Fruit fly (Drosophila melanogaster) whole organism, embryonic: ENCODE data around the gene CG13675.

ENCODE experiments used
- BEAF-32 ChIP-seq: fragments of 200-800 bp; sonication (Bioruptor generic); optimal IDR thresholded peaks from 3 replicates; lab custom pipeline; 2017; ENCODE audit warnings: missing biosample characterization, missing genetic modification characterization, mild to moderate bottlenecking, moderate library complexity, missing genetic modification reagents
- CG10462 ChIP-seq: fragments of 200-800 bp; sonication (Bioruptor generic); optimal IDR thresholded peaks from 2 replicates; lab custom pipeline; 2016; ENCODE audit warnings: missing biosample characterization, missing genetic modification characterization
- CG12659 ChIP-seq: fragments of 200-800 bp; sonication (Bioruptor generic); optimal IDR thresholded peaks from 3 replicates; lab custom pipeline; 2017; ENCODE audit warnings: mild to moderate bottlenecking, missing biosample characterization, missing genetic modification reagents, missing genetic modification characterization
- CG13775 ChIP-seq: fragments of 200-800 bp; sonication (Bioruptor generic); optimal IDR thresholded peaks from 3 replicates; lab custom pipeline; 2017; ENCODE audit warnings: missing biosample characterization, mild to moderate bottlenecking, missing genetic modification characterization
- CG14050 ChIP-seq: fragments of 200-800 bp; sonication (Bioruptor generic); IDR thresholded peaks from 3 replicates; pipeline ENCODE4 v1.3.6; 2022; ENCODE audit warnings: missing biosample characterization, missing genetic modification characterization
- CG15011 ChIP-seq: fragments of 200-800 bp; sonication (Bioruptor generic); optimal IDR thresholded peaks from 3 replicates; lab custom pipeline; 2018; ENCODE audit warnings: missing biosample characterization, mild to moderate bottlenecking, missing genetic modification characterization
- CG15601 ChIP-seq: fragments of 200-800 bp; sonication (Bioruptor generic); optimal IDR thresholded peaks from 3 replicates; lab custom pipeline; 2019; ENCODE audit warnings: missing biosample characterization, mild to moderate bottlenecking, missing genetic modification characterization, moderate library complexity
- CG1603 ChIP-seq: fragments of 200-800 bp; sonication (Bioruptor generic); optimal IDR thresholded peaks from 2 replicates; lab custom pipeline; 2019; ENCODE audit warnings: missing biosample characterization, mild to moderate bottlenecking, missing genetic modification characterization, moderate library complexity
- CG2116 ChIP-seq: fragments of 200-800 bp; sonication (Bioruptor generic); optimal IDR thresholded peaks from 3 replicates; lab custom pipeline; 2018; ENCODE audit warnings: missing biosample characterization, mild to moderate bottlenecking, missing genetic modification characterization
- CG31388 ChIP-seq: fragments of 200-800 bp; sonication (Bioruptor generic); optimal IDR thresholded peaks from 2 replicates; lab custom pipeline; 2016; ENCODE audit warnings: missing biosample characterization, missing genetic modification characterization
- CG32772 ChIP-seq: fragments of 200-800 bp; sonication (Bioruptor generic); IDR thresholded peaks from 2 replicates; pipeline ENCODE4 v1.3.6; 2022; ENCODE audit warnings: missing biosample characterization, missing genetic modification characterization
- CG34224 ChIP-seq: fragments of 200-800 bp; sonication (Bioruptor generic); IDR thresholded peaks from 3 replicates; pipeline ENCODE4 v1.3.6; 2022; ENCODE audit warnings: missing biosample characterization, missing genetic modification characterization; ENCODE audit not compliant: partially characterized antibody
- CG4617 ChIP-seq: fragments of 200-800 bp; sonication (Bioruptor generic); optimal IDR thresholded peaks from 3 replicates; lab custom pipeline; 2016; ENCODE audit warnings: missing biosample characterization, missing genetic modification characterization, borderline replicate concordance
- CG4820 ChIP-seq: fragments of 200-800 bp; sonication (Bioruptor generic); optimal IDR thresholded peaks from 3 replicates; lab custom pipeline; 2016; ENCODE audit warnings: missing biosample characterization, missing genetic modification characterization
- CG5180 ChIP-seq: fragments of 200-800 bp; sonication (Bioruptor generic); optimal IDR thresholded peaks from 3 replicates; lab custom pipeline; 2017; ENCODE audit warnings: missing biosample characterization, missing genetic modification characterization, mild to moderate bottlenecking, moderate library complexity, missing genetic modification reagents
- CG5245 ChIP-seq: fragments of 200-800 bp; sonication (Bioruptor generic); optimal IDR thresholded peaks from 3 replicates; lab custom pipeline; 2016; ENCODE audit warnings: missing biosample characterization, missing genetic modification characterization
- CG7786 ChIP-seq: fragments of 200-800 bp; sonication (Bioruptor generic); optimal IDR thresholded peaks from 2 replicates; lab custom pipeline; 2016; ENCODE audit warnings: missing biosample characterization, missing genetic modification characterization
- CrebB ChIP-seq: fragments of 200-800 bp; sonication (Bioruptor generic); optimal IDR thresholded peaks from 3 replicates; lab custom pipeline; 2018; ENCODE audit warnings: missing biosample characterization, mild to moderate bottlenecking, missing genetic modification characterization
- Dref ChIP-seq: fragments of 200-800 bp; sonication (Bioruptor generic); IDR thresholded peaks from 2 replicates; pipeline ENCODE4 v1.3.6; 2022; ENCODE audit warnings: missing biosample characterization, missing genetic modification characterization
- Fer1 ChIP-seq: fragments of 200-800 bp; sonication (Bioruptor generic); optimal IDR thresholded peaks from 2 replicates; lab custom pipeline; 2017; ENCODE audit warnings: missing biosample characterization, mild to moderate bottlenecking, missing genetic modification characterization
- Hmr ChIP-seq: fragments of 200-800 bp; sonication (Bioruptor generic); optimal IDR thresholded peaks from 3 replicates; lab custom pipeline; 2017; ENCODE audit warnings: mild to moderate bottlenecking, missing biosample characterization, missing genetic modification reagents, missing genetic modification characterization
- Mad ChIP-seq: fragments of 200-800 bp; sonication (Bioruptor generic); optimal IDR thresholded peaks from 2 replicates; lab custom pipeline; 2016; ENCODE audit warnings: missing biosample characterization, missing genetic modification characterization
- Med ChIP-seq: fragments of 200-800 bp; sonication (Bioruptor generic); peaks from one replicate; lab custom pipeline; 2016; ENCODE audit warnings: missing biosample characterization, missing genetic modification characterization, mild to moderate bottlenecking, inconsistent platforms, moderate library complexity
- Mes4 ChIP-seq: fragments of 200-800 bp; sonication (Bioruptor generic); optimal IDR thresholded peaks from 2 replicates; lab custom pipeline; 2016; ENCODE audit warnings: missing biosample characterization, missing genetic modification characterization
- Optix ChIP-seq: fragments of 200-800 bp; sonication (Bioruptor generic); IDR thresholded peaks from 3 replicates; pipeline ENCODE4 v1.3.6; 2022; ENCODE audit warnings: missing biosample characterization, missing genetic modification characterization
- Sry-β ChIP-seq: fragments of 200-800 bp; sonication (Bioruptor generic); optimal IDR thresholded peaks from 2 replicates; lab custom pipeline; 2018; ENCODE audit warnings: missing biosample characterization, mild to moderate bottlenecking, missing genetic modification characterization, moderate library complexity
- Stat92E ChIP-seq, 3 experiments: fragments of >200 bp in 2 of 3; fragments of 200-800 bp in 1 of 3; sonication (Bioruptor generic) in 1 of 3; optimal IDR thresholded peaks; 2 replicates each; lab custom pipeline; 2017 to 2019; ENCODE audit warnings: missing biosample characterization in 3 of 3, missing genetic modification characterization in 3 of 3, mild to moderate bottlenecking in 1 of 3, moderate library complexity in 1 of 3
- ab ChIP-seq: fragments of 200-800 bp; sonication (Bioruptor generic); optimal IDR thresholded peaks from 2 replicates; lab custom pipeline; 2016; ENCODE audit warnings: missing biosample characterization, missing genetic modification characterization
- ap ChIP-seq: fragments of 200-800 bp; sonication (Bioruptor generic); IDR thresholded peaks from 2 replicates; pipeline ENCODE4 v1.3.6; 2022; ENCODE audit warnings: missing biosample characterization, missing genetic modification characterization
- ara ChIP-seq: fragments of 200-800 bp; sonication (Bioruptor generic); IDR thresholded peaks from 2 replicates; pipeline ENCODE4 v1.3.6; 2022; ENCODE audit warnings: missing biosample characterization, missing genetic modification characterization
- bab2 ChIP-seq: fragments of 200-800 bp; sonication (Bioruptor generic); optimal IDR thresholded peaks from 2 replicates; lab custom pipeline; 2016; ENCODE audit warnings: missing biosample characterization, missing genetic modification characterization
- caup ChIP-seq: fragments of 200-800 bp; sonication (Bioruptor generic); optimal IDR thresholded peaks from 3 replicates; lab custom pipeline; 2017; ENCODE audit warnings: missing biosample characterization, mild to moderate bottlenecking, missing genetic modification characterization, moderate library complexity; ENCODE audit not compliant: severe bottlenecking
- corto ChIP-seq: fragments of 200-800 bp; sonication (Bioruptor generic); optimal IDR thresholded peaks from 2 replicates; lab custom pipeline; 2016; ENCODE audit warnings: missing biosample characterization, mild to moderate bottlenecking, missing genetic modification characterization, moderate library complexity
- cwo ChIP-seq: fragments of 200-800 bp; sonication (Bioruptor generic); optimal IDR thresholded peaks from 3 replicates; lab custom pipeline; 2017; ENCODE audit warnings: missing biosample characterization, missing genetic modification characterization, mild to moderate bottlenecking, moderate library complexity, missing genetic modification reagents
- dpn ChIP-seq, 2 experiments: fragments of 200-800 bp; sonication (Bioruptor generic); optimal IDR thresholded peaks; 3 replicates each; lab custom pipeline; 2016; ENCODE audit warnings: missing biosample characterization in 2 of 2, missing genetic modification characterization in 2 of 2
- ems ChIP-seq: fragments of 200-800 bp; sonication (Bioruptor generic); optimal IDR thresholded peaks from 3 replicates; lab custom pipeline; 2016; ENCODE audit warnings: missing biosample characterization, missing genetic modification characterization
- esg ChIP-seq: fragments of 200-800 bp; sonication (Bioruptor generic); conservative IDR thresholded peaks from 2 replicates; pipeline ENCODE4 v1.3.6; 2022; ENCODE audit warnings: missing biosample characterization, missing genetic modification characterization
- eyg ChIP-seq: fragments of 200-800 bp; sonication (Bioruptor generic); optimal IDR thresholded peaks from 3 replicates; lab custom pipeline; 2016; ENCODE audit warnings: missing biosample characterization, missing genetic modification characterization
- lbe ChIP-seq: fragments of 200-800 bp; sonication (Bioruptor generic); optimal IDR thresholded peaks from 2 replicates; lab custom pipeline; 2016; ENCODE audit warnings: missing biosample characterization, mild to moderate bottlenecking, missing genetic modification characterization
- lilli ChIP-seq: fragments of 200-800 bp; sonication (Bioruptor generic); optimal IDR thresholded peaks from 3 replicates; lab custom pipeline; 2016; ENCODE audit warnings: missing biosample characterization, missing genetic modification characterization
- lov ChIP-seq, 2 experiments: fragments of 200-800 bp in 1 of 2; fragments of >200 bp in 1 of 2; sonication (Bioruptor generic) in 1 of 2; IDR thresholded peaks in 1 of 2; optimal IDR thresholded peaks in 1 of 2; 2 replicates in 1 of 2; 3 replicates in 1 of 2; pipeline versions ENCODE4 v1.3.6 to Lab custom; 2017 to 2022; ENCODE audit warnings: missing biosample characterization in 1 of 2, missing genetic modification characterization in 1 of 2
- mld ChIP-seq: fragments of 200-800 bp; sonication (Bioruptor generic); IDR thresholded peaks from 3 replicates; pipeline ENCODE4 v1.3.6; 2022; ENCODE audit warnings: missing biosample characterization, missing genetic modification characterization; ENCODE audit not compliant: partially characterized antibody
- nerfin-1 ChIP-seq: fragments of 200-800 bp; sonication (Bioruptor generic); optimal IDR thresholded peaks from 3 replicates; lab custom pipeline; 2019; ENCODE audit warnings: missing biosample characterization, mild to moderate bottlenecking, missing genetic modification characterization, moderate library complexity
- psq ChIP-seq: fragments of 200-800 bp; sonication (Bioruptor generic); optimal IDR thresholded peaks from 2 replicates; lab custom pipeline; 2017; ENCODE audit warnings: missing biosample characterization, missing genetic modification characterization
- pzg ChIP-seq: fragments of 200-800 bp; sonication (Bioruptor generic); optimal IDR thresholded peaks from 3 replicates; lab custom pipeline; 2018; ENCODE audit warnings: missing biosample characterization, mild to moderate bottlenecking, missing genetic modification characterization, moderate library complexity
- sima ChIP-seq: fragments of 200-800 bp; sonication (Bioruptor generic); optimal IDR thresholded peaks from 2 replicates; lab custom pipeline; 2016; ENCODE audit warnings: missing biosample characterization, missing genetic modification characterization
- vvl ChIP-seq: fragments of 200-800 bp; sonication (Bioruptor generic); IDR thresholded peaks from 2 replicates; pipeline ENCODE4 v1.3.6; 2022; ENCODE audit warnings: missing biosample characterization, missing genetic modification characterization
- z ChIP-seq: fragments of 200-800 bp; sonication (Bioruptor generic); IDR thresholded peaks from 3 replicates; pipeline ENCODE4 v1.3.6; 2022; ENCODE audit warnings: missing biosample characterization, missing genetic modification characterization

The CG13675 gene

dm6 chr3L:8115864-8116528 is 49.3 kb downstream of the CG13675 start, which contains the start of the genes Arp3 and msk (continued):
- TF ChIP-seq Med (GFP tag; lab: Kevin White, UChicago), result peak; percentile 99
- TF ChIP-seq lilli (GFP tag; lab: Kevin White, UChicago), result peak; percentile 94
- peak; percentile 83 for TF ChIP-seq CG1603 (tag; lab: Kevin White, UChicago)
- peak; percentile 47; the same call in 1 of the 2 replicates for TF ChIP-seq esg (GFP tag; lab: Robert Waterston, UW)
- no peak for TF ChIP-seq CG14050
- TF ChIP-seq ap (GFP tag; lab: Robert Waterston, UW), result peak; percentile 11; the same call in 1 of the 2 replicates
- TF ChIP-seq Optix (GFP tag; lab: Robert Waterston, UW), result peak; percentile 60; the same call in 2 of the 3 replicates
- TF ChIP-seq CG15011 (GFP tag; lab: Kevin White, UChicago), result no peak
- TF ChIP-seq CG7786 (GFP tag; lab: Kevin White, UChicago), result peak; percentile 91
- TF ChIP-seq ems (GFP tag; lab: Kevin White, UChicago), result peak; percentile 76
- 0 out of 3 replicates have a peak, but pooled peaks have one; percentile 14 for TF ChIP-seq CG34224 (GFP tag; lab: Robert Waterston, UW)
- peak; percentile 88 for TF ChIP-seq Mad (GFP tag; lab: Kevin White, UChicago)
- TF ChIP-seq Mes4, result peak; percentile 76
- TF ChIP-seq cwo (GFP tag; lab: Kevin White, UChicago), result peak; percentile 61
- TF ChIP-seq CG5245 (GFP tag; lab: Kevin White, UChicago), result peak; percentile 78
- peak; percentile 84 for TF ChIP-seq CG4820
- peak; percentile 8 for TF ChIP-seq Sry-β (GFP tag; lab: Kevin White, UChicago)
- TF ChIP-seq CG5180 (GFP tag; lab: Kevin White, UChicago), result no peak
- TF ChIP-seq CG12659 (GFP tag; lab: Kevin White, UChicago), result peak; percentile 93
- TF ChIP-seq CG2116 (GFP tag; lab: Kevin White, UChicago), result peak; percentile 97
- TF ChIP-seq Hmr (GFP tag; lab: Kevin White, UChicago), result no peak
- TF ChIP-seq Dref (GFP tag; lab: Robert Waterston, UW), result peak; percentile 65
- no peak for TF ChIP-seq lov (optimal IDR thresholded peaks at IDR 0.05; lab: Kevin White, UChicago)
- no peak for TF ChIP-seq lov (GFP tag; IDR thresholded peaks at IDR 0.05; lab: Robert Waterston, UW)
- peak; percentile 61 for TF ChIP-seq ab
- TF ChIP-seq CrebB, result peak; percentile 35
- TF ChIP-seq Stat92E (GFP tag; optimal IDR thresholded peaks at IDR 0.05; lab: Kevin White, UChicago), result peak in 1 of 3 experiments; percentile 59
- peak; percentile 41 for TF ChIP-seq sima (GFP tag; lab: Kevin White, UChicago)
- TF ChIP-seq CG31388 (GFP tag; lab: Kevin White, UChicago), result peak; percentile 58
- peak; percentile 80 for TF ChIP-seq nerfin-1
- peak; percentile 85 for TF ChIP-seq eyg (GFP tag; lab: Kevin White, UChicago)
- TF ChIP-seq bab2 (GFP tag; lab: Kevin White, UChicago), result peak; percentile 91
- TF ChIP-seq CG4617 (GFP tag; lab: Kevin White, UChicago), result peak; percentile 91
- peak; percentile 84 for TF ChIP-seq Fer1 (GFP tag; lab: Kevin White, UChicago)
- TF ChIP-seq mld (GFP tag; lab: Robert Waterston, UW), result no peak
- peak; percentile 85 to 92 for TF ChIP-seq dpn (GFP tag; optimal IDR thresholded peaks at IDR 0.05; lab: Kevin White, UChicago)
- peak; percentile 85 for TF ChIP-seq vvl (GFP tag; lab: Robert Waterston, UW)
- TF ChIP-seq corto (GFP tag; lab: Kevin White, UChicago), result no peak
- peak; percentile 80 for TF ChIP-seq caup (GFP tag; lab: Kevin White, UChicago)
- TF ChIP-seq CG10462 (GFP tag; lab: Kevin White, UChicago), result no peak
- TF ChIP-seq pzg (GFP tag; lab: Kevin White, UChicago), result peak; percentile 96
- peak; percentile 66 for TF ChIP-seq ara (GFP tag; lab: Robert Waterston, UW)
- peak; percentile 78 for TF ChIP-seq CG15601 (tag; lab: Kevin White, UChicago)
- TF ChIP-seq BEAF-32, result peak; percentile 64
- peak; percentile 53 for TF ChIP-seq psq (GFP tag; lab: Kevin White, UChicago)
- peak; percentile 72 for TF ChIP-seq CG32772
- no peak for TF ChIP-seq z (GFP tag; lab: Robert Waterston, UW)
- TF ChIP-seq CG13775 (GFP tag; lab: Kevin White, UChicago), result peak; percentile 82
- peak; percentile 38 for TF ChIP-seq lbe (GFP tag; lab: Kevin White, UChicago)
